Worm (Caenorhabditis elegans) whole organism, young adult: ENCODE data around the gene smg-3.
A peak's percentile ranks its signal among the peaks of the same experiment; 100 is the strongest.

ENCODE experiments used
- T07F8.4 ChIP-seq: sonication (generic microtip); optimal IDR thresholded peaks from 2 replicates; lab custom pipeline; 2016; ENCODE audit warnings: mild to moderate bottlenecking, missing genetic modification characterization, moderate library complexity, missing compliant biosample characterization
- fkh-3 ChIP-seq: sonication (generic microtip); optimal IDR thresholded peaks from 2 replicates; lab custom pipeline; 2016; ENCODE audit warnings: mild to moderate bottlenecking, missing genetic modification characterization, missing compliant biosample characterization
- him-1 ChIP-seq: sonication (generic microtip); optimal IDR thresholded peaks from 2 replicates; lab custom pipeline; 2016; ENCODE audit warnings: missing genotype, missing genetic modification reagents, missing genetic modification characterization, missing compliant biosample characterization
- hmg-1.2 ChIP-seq: fragments of 200-800 bp; sonication (Bioruptor generic); IDR thresholded peaks from 2 replicates; pipeline ENCODE4 v1.3.6; 2022; ENCODE audit warnings: missing genetic modification reagents, missing genetic modification characterization, missing compliant biosample characterization
- hsf-1 ChIP-seq: fragments of 200-800 bp; sonication (Bioruptor generic); IDR thresholded peaks from 2 replicates; pipeline ENCODE4 v1.3.6; 2022; ENCODE audit warnings: missing genetic modification reagents, missing genetic modification characterization, missing compliant biosample characterization
- lin-26 ChIP-seq: fragments of 200-800 bp; sonication (Bioruptor generic); IDR thresholded peaks from 2 replicates; pipeline ENCODE4 v1.3.6; 2022; ENCODE audit warnings: missing genetic modification reagents, missing genetic modification characterization, missing compliant biosample characterization
- madf-6 ChIP-seq: fragments of 200-800 bp; sonication (Bioruptor generic); IDR thresholded peaks from 2 replicates; pipeline ENCODE4 v1.3.6; 2022; ENCODE audit warnings: missing genetic modification reagents, missing genetic modification characterization, missing compliant biosample characterization
- nhr-27 ChIP-seq: fragments of 200-800 bp; sonication (Bioruptor generic); optimal IDR thresholded peaks from 2 replicates; lab custom pipeline; 2018; ENCODE audit warnings: mild to moderate bottlenecking, missing genetic modification characterization, moderate library complexity, missing compliant biosample characterization
- rec-8 ChIP-seq, 2 experiments: sonication (generic microtip); optimal IDR thresholded peaks; 2 replicates each; lab custom pipeline; 2016; ENCODE audit warnings: mild to moderate bottlenecking in 2 of 2, missing genetic modification characterization in 2 of 2, missing genetic modification reagents in 2 of 2, missing genotype in 2 of 2, missing biosample characterization in 1 of 2, missing compliant biosample characterization in 1 of 2, moderate library complexity in 1 of 2
- snpc-4 ChIP-seq, 5 experiments: fragments of 150-350 bp in 1 of 5; sonication (generic microtip) in 4 of 5; optimal IDR thresholded peaks; 2 replicates each; lab custom pipeline; 2014 to 2018; ENCODE audit warnings: missing genetic modification characterization in 5 of 5, missing biosample characterization in 3 of 5, antibody characterized with exemption in 2 of 5, mild to moderate bottlenecking in 2 of 5, missing compliant biosample characterization in 2 of 5, missing genotype in 2 of 5, moderate library complexity in 2 of 5, missing genetic modification reagents in 1 of 5
- somi-1 ChIP-seq: fragments of 200-800 bp; sonication (Bioruptor generic); optimal IDR thresholded peaks from 2 replicates; lab custom pipeline; 2018; ENCODE audit warnings: mild to moderate bottlenecking, missing genetic modification characterization, missing compliant biosample characterization
- unc-62 ChIP-seq: fragments of 150-350 bp; optimal IDR thresholded peaks from 2 replicates; lab custom pipeline; 2014; ENCODE audit warnings: missing biosample characterization, missing genetic modification reagents, missing genetic modification characterization
- zfh-2 ChIP-seq: fragments of 200-800 bp; sonication (Bioruptor generic); conservative IDR thresholded peaks from 2 replicates; pipeline ENCODE4 v1.3.6; 2022; ENCODE audit warnings: missing genetic modification reagents, missing genetic modification characterization, missing compliant biosample characterization

DNA sequence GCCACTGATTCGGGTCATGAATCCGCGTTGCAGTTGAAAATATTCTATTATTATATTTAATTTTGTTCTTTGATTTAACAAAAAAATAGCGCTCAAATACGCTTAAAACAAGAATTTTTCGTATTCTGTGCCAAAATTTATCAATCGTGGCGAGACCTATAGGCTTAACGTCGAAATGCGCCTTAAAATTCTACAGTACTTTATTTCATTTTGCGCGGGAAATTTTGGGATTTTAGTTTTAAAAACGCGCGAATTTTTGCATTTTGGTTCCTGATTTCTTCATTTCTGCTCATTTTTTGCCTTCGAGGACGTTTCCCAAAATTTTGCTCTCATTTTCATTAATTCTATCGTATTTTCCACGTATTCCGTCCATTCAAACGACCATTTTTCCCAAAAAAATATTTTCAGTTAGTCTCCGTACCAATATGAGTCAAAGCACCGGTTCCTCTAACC lies 48.3 kb upstream of the smg-3 start, which contains the start of gene puf-11:
- TF ChIP-seq zfh-2 (no peak), hsf-1 (GFP tag; lab: Robert Waterston, UW) (peak; percentile 83), lin-26 (0 out of 2 replicates have a peak, but pooled peaks have one; percentile 19), madf-6 (GFP tag; lab: Robert Waterston, UW) (peak; percentile 98), hmg-1.2 (GFP tag; lab: Robert Waterston, UW) (peak; percentile 67), unc-62 (GFP tag; lab: Kevin White, UChicago) (no peak), T07F8.4 (no peak), him-1 (tag; lab: Kevin White, UChicago) (peak; percentile 28), snpc-4 (GFP tag; optimal IDR thresholded peaks at IDR 0.05; lab: Kevin White, UChicago) (peak; percentile 72), snpc-4 (tag; optimal IDR thresholded peaks at IDR 0.05; lab: Kevin White, UChicago) (peak; percentile 44 to 91 (median 88)), fkh-3 (no peak), rec-8 (tag; optimal IDR thresholded peaks at IDR 0.05; lab: Kevin White, UChicago) (peak in 1 of 2 experiments; percentile 40), nhr-27 (no peak), somi-1 (GFP tag; lab: Kevin White, UChicago) (no peak)
